Worm (Caenorhabditis elegans): Measurements from ENCODE around the gene cdc-42.

DNA sequence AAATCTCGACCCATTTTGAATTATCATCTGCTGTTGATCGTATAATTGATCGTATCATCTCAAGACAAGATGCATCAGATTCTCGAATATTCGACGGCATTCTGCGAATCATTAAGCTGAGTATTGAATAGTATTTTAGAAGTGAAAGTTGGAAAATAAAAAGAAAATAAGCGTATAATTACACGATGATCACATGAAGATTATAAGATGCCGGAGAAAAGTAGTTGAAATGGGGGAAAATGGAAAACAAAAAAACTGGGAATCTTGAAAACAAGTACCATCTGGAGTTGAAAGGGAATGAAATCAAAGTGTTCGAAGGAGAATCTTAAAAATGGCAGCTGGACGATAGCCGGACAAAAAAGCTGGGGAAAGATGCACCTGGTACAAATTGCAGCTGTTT is 4.2 kb downstream of the cdc-42 start, which contains the start of gene R07G3.8:
- TF ChIP-seq nhr-25 (tag; optimal IDR thresholded peaks at IDR 0.05; ENCODE audit: borderline replicate concordance, insufficient read depth): no peak
- TF ChIP-seq zfp-2 (tag; optimal IDR thresholded peaks at IDR 0.05): no peak
- no peak for TF ChIP-seq nhr-77 (tag; optimal IDR thresholded peaks at IDR 0.05)
- no peak for TF ChIP-seq ceh-62 (tag; optimal IDR thresholded peaks at IDR 0.05)
- TF ChIP-seq lin-15B (tag; optimal IDR thresholded peaks at IDR 0.05): no peak
- no peak for TF ChIP-seq fos-1 (tag; optimal IDR thresholded peaks at IDR 0.05)
- no peak for TF ChIP-seq unc-62 (GFP tag; optimal IDR thresholded peaks at IDR 0.05 in 1 of 2)
- no peak for TF ChIP-seq unc-62 (tag; optimal IDR thresholded peaks at IDR 0.05)
- no peak for TF ChIP-seq ZK546.5 (tag; optimal IDR thresholded peaks at IDR 0.05)
- TF ChIP-seq ama-1 (optimal IDR thresholded peaks at IDR 0.05): no peak
- no peak for TF ChIP-seq ceh-20 (GFP tag; IDR thresholded peaks at IDR 0.05)

All from whole organism, L4 larva.